Fruit fly (Drosophila melanogaster) whole organism: Measurements from ENCODE around the gene PIP82.

Experiments used
- CG8478 ChIP-seq: fragments of >200 bp; optimal IDR thresholded peaks from 2 replicates; lab custom pipeline; 2018; ENCODE audit warnings: inconsistent platforms
- Dll ChIP-seq: fragments of >200 bp; optimal IDR thresholded peaks from 2 replicates; lab custom pipeline; 2017
- EcR ChIP-seq, 2 experiments: fragments of >200 bp; optimal IDR thresholded peaks; 2 replicates each; lab custom pipeline; 2017; ENCODE audit warnings: missing biosample characterization in 2 of 2, missing genetic modification characterization in 2 of 2, missing genetic modification reagents in 2 of 2
- pan ChIP-seq: fragments of >200 bp; optimal IDR thresholded peaks from 2 replicates; lab custom pipeline; 2017
- psq ChIP-seq: fragments of >200 bp; optimal IDR thresholded peaks from 2 replicates; lab custom pipeline; 2017
- usp ChIP-seq: fragments of >200 bp; optimal IDR thresholded peaks from 2 replicates; lab custom pipeline; 2017; ENCODE audit warnings: missing biosample characterization, missing genetic modification characterization, mixed read lengths

DNA sequence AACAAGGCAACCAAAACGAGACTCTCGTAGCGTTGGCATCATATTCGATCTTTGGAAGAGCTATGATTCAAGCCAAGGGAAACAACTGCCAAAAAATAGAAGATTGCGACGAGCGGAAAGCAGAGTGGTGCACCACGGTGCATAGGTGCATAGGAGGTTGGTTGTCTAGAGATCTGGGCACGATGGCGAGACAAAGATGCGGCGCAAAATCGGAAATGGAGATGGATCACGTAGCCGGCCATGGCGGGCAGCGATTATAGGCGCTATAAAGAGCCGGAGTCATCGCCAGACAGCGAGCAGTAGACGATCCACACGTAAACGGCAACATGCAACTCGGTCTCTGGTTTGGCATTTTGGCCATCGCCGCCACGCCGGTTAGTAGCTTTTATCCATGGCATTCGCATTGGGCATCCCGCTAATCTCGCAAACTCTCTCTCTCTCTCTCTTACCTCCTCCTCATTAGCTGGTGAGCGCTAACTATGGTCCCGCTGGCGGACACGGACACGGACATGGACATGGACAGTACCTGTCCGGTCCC, 50.4 kb downstream of the PIP82 start, which contains the start of gene Cp36:
- TF ChIP-seq psq: no peak
- no peak for TF ChIP-seq pan (lab: Kevin White, UChicago)
- no peak for TF ChIP-seq usp
- no peak for TF ChIP-seq Dll (lab: Kevin White, UChicago)
- no peak for TF ChIP-seq EcR (GFP tag; optimal IDR thresholded peaks at IDR 0.05; lab: Kevin White, UChicago)
- TF ChIP-seq CG8478 (lab: Kevin White, UChicago): no peak
